Worm (Caenorhabditis elegans) whole organism, early embryonic: ENCODE data around the gene K08D12.3.

Experiments used
- B0310.2 ChIP-seq: sonication (generic microtip); optimal IDR thresholded peaks from 2 replicates; lab custom pipeline; 2016; ENCODE audit warnings: mild to moderate bottlenecking, missing genetic modification characterization, missing compliant biosample characterization
- F13C5.2 ChIP-seq: sonication (generic microtip); optimal IDR thresholded peaks from 2 replicates; lab custom pipeline; 2017; ENCODE audit warnings: mild to moderate bottlenecking, missing genetic modification characterization, inconsistent platforms, missing compliant biosample characterization
- ama-1 ChIP-seq: fragments of 150-350 bp; optimal IDR thresholded peaks from 2 replicates; lab custom pipeline; 2014
- ceh-13 ChIP-seq: fragments of 200-800 bp; sonication (Bioruptor generic); optimal IDR thresholded peaks from 2 replicates; lab custom pipeline; 2018; ENCODE audit warnings: mild to moderate bottlenecking, missing genetic modification characterization, missing compliant biosample characterization
- ceh-36 ChIP-seq: sonication (generic microtip); optimal IDR thresholded peaks from 2 replicates; lab custom pipeline; 2016; ENCODE audit warnings: missing genetic modification characterization, inconsistent platforms, missing compliant biosample characterization
- ets-7 ChIP-seq: sonication (generic microtip); optimal IDR thresholded peaks from 2 replicates; lab custom pipeline; 2016; ENCODE audit warnings: missing genotype, missing genetic modification characterization, missing compliant biosample characterization
- flt-1 ChIP-seq: fragments of 200-800 bp; sonication (Bioruptor generic); IDR thresholded peaks from 2 replicates; pipeline ENCODE4 v1.3.6; 2022; ENCODE audit warnings: missing genetic modification characterization, missing compliant biosample characterization
- hmbx-1 ChIP-seq: sonication (generic microtip); optimal IDR thresholded peaks from 2 replicates; lab custom pipeline; 2016; ENCODE audit warnings: mild to moderate bottlenecking, missing genetic modification characterization, missing compliant biosample characterization
- hmg-4 ChIP-seq: fragments of 200-800 bp; sonication (Bioruptor generic); optimal IDR thresholded peaks from 2 replicates; lab custom pipeline; 2018; ENCODE audit warnings: mild to moderate bottlenecking, missing genetic modification characterization, missing compliant biosample characterization
- hnd-1 ChIP-seq: sonication (generic microtip); optimal IDR thresholded peaks from 2 replicates; lab custom pipeline; 2016; ENCODE audit warnings: missing genetic modification characterization, missing compliant biosample characterization
- pes-1 ChIP-seq: fragments of 200-800 bp; sonication (Bioruptor generic); IDR thresholded peaks from 2 replicates; pipeline ENCODE4 v1.3.6; 2022; ENCODE audit warnings: missing genetic modification reagents, missing genetic modification characterization, missing compliant biosample characterization
- tbx-37 ChIP-seq: fragments of 200-800 bp; sonication (Bioruptor generic); conservative IDR thresholded peaks from 2 replicates; pipeline ENCODE4 v1.3.6; 2022; ENCODE audit warnings: missing genetic modification reagents, missing genetic modification characterization, missing compliant biosample characterization
- tra-4 ChIP-seq: sonication (generic microtip); optimal IDR thresholded peaks from 2 replicates; lab custom pipeline; 2017; ENCODE audit warnings: missing genetic modification characterization, missing compliant biosample characterization

DNA sequence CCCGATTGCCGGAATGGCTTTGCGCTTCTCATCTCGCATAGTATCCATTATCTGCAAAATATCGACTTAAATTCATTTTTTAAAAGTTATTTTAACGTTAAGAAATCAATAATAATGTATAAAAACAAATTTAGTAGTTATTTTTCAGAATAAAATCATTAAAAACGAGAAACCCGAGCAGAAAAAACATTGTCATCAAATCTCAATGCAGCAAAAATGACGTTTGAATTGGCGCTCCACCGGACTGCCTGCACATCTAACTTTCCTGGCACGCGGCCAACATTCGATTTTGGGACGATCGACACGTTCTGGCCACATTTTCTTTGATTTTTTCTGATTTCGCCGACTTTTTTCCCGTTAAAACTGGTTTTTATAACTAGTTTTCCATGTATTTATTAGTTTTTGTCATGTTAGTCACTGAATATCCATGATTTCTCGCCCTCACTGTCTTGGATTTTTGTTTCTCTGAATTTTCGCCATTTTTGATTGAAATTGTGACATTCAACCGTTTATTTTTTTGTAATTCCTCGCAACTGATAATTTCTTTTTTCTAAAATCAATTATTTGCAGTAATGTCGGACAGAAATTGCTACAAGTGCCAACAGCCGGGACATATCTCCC, at the start of gene K08D12.3, which contains the start of gene pbs-1:
- TF ChIP-seq hnd-1 (tag; lab: Kevin White, UChicago) (no peak), hmg-4 (GFP tag; lab: Kevin White, UChicago) (no peak), F13C5.2 (tag; lab: Kevin White, UChicago) (no peak), tra-4 (no peak), hmbx-1 (tag; lab: Kevin White, UChicago) (no peak), ama-1 (lab: Kevin White, UChicago) (no peak), flt-1 (GFP tag; lab: Robert Waterston, UW) (no peak), ceh-36 (no peak), ceh-13 (GFP tag; lab: Kevin White, UChicago) (no peak), ets-7 (tag; lab: Kevin White, UChicago) (no peak), B0310.2 (tag; lab: Kevin White, UChicago) (no peak), pes-1 (GFP tag; lab: Robert Waterston, UW) (no peak), tbx-37 (no peak)
